Worm (Caenorhabditis elegans): ENCODE data around the gene srj-18.

- no peak for TF ChIP-seq elt-3 (tag; optimal IDR thresholded peaks at IDR 0.05)
- TF ChIP-seq nhr-76 (tag; optimal IDR thresholded peaks at IDR 0.05): no peak
- TF ChIP-seq unc-39 (tag; optimal IDR thresholded peaks at IDR 0.05): no peak
- TF ChIP-seq blmp-1 (tag; optimal IDR thresholded peaks at IDR 0.05): no peak
- TF ChIP-seq nhr-12 (tag; optimal IDR thresholded peaks at IDR 0.05): no peak
- no peak for TF ChIP-seq sptf-1 (tag; optimal IDR thresholded peaks at IDR 0.05)
- TF ChIP-seq unc-62 (GFP tag; optimal IDR thresholded peaks at IDR 0.05): no peak
- TF ChIP-seq ceh-39 (tag; optimal IDR thresholded peaks at IDR 0.05): no peak
- TF ChIP-seq nhr-237 (tag; optimal IDR thresholded peaks at IDR 0.05): no peak
- no peak for TF ChIP-seq drap-1 (GFP tag; optimal IDR thresholded peaks at IDR 0.05)
- TF ChIP-seq elt-1 (tag; optimal IDR thresholded peaks at IDR 0.05; ENCODE audit: borderline replicate concordance, insufficient read depth): no peak
- no peak for TF ChIP-seq snpc-4 (tag; optimal IDR thresholded peaks at IDR 0.05)
- TF ChIP-seq mep-1 (tag; optimal IDR thresholded peaks at IDR 0.05): no peak
- no peak for TF ChIP-seq ces-1 (GFP tag; optimal IDR thresholded peaks at IDR 0.05)
Observed at ce11 chrV:2767465-2767864, 6.7 kb upstream of the srj-18 start, which contains the start of gene R05D8.9.
